Fruit fly (Drosophila melanogaster) S2 (cell line): ENCODE results near the gene qless.

Source experiments
- CG8478 ChIP-seq: fragments of >200 bp; optimal IDR thresholded peaks from 2 replicates; lab custom pipeline; 2018
- CTCF ChIP-seq, 2 experiments: fragments of >200 bp; optimal IDR thresholded peaks; 2 replicates each; lab custom pipeline; 2018

dm6 chr3R:31295694-31296093 is 43.3 kb upstream of the qless start:
- TF ChIP-seq CG8478 (lab: Kevin White, UChicago) (no peak), CTCF (optimal IDR thresholded peaks at IDR 0.05; lab: Kevin White, UChicago) (no peak)
